Worm (Caenorhabditis elegans) whole organism, L4/young adult: ENCODE results near the gene col-159.

Experiments
- W03F9.2 ChIP-seq: fragments of 150-350 bp; optimal IDR thresholded peaks from 2 replicates; lab custom pipeline; 2014; ENCODE audit warnings: missing biosample characterization, missing genetic modification characterization
- him-1 ChIP-seq: sonication (generic microtip); optimal IDR thresholded peaks from 2 replicates; lab custom pipeline; 2016; ENCODE audit warnings: missing genotype, missing genetic modification reagents, missing genetic modification characterization, missing compliant biosample characterization

DNA sequence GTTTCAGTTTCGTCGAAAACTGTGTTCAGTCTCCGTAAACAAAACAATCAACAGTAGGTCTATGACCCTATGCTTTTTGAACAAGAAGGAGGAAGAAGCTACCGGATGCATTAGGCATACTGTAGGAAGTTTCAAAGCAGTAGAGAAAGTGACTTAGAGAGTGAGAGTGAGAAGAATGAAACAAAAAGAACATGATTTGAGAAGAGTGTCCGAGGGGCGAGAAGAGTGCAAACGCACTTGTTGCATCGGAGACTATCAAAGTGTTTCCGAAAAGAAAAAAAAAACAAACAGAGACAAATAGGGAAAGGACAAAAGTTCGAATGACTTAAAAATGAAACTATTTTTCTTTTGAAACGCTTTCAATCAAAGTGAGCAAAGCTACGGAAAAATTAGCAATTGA is 41.2 kb upstream of the col-159 start:
- TF ChIP-seq him-1 (tag; lab: Kevin White, UChicago), result no peak
- TF ChIP-seq W03F9.2 (tag; lab: Kevin White, UChicago), result no peak
